Fruit fly (Drosophila melanogaster): ENCODE results near the gene can.

Gene can

dm6 chr3L:10315823-10316222 lies 48.9 kb upstream of the can start (continued):
- TF ChIP-seq fd85E (GFP tag; optimal IDR thresholded peaks at IDR 0.05), result peak; percentile 19
- TF ChIP-seq CG6854 (GFP tag; optimal IDR thresholded peaks at IDR 0.05), result no peak
- peak; percentile 45 for TF ChIP-seq CG6808 (GFP tag; optimal IDR thresholded peaks at IDR 0.05)
- peak; percentile 67 for TF ChIP-seq Smox (GFP tag; optimal IDR thresholded peaks at IDR 0.05)
- peak; percentile 56 for TF ChIP-seq CG31627 (GFP tag; optimal IDR thresholded peaks at IDR 0.05)
- peak; percentile 39 for TF ChIP-seq fd59A (GFP tag; optimal IDR thresholded peaks at IDR 0.05)
- TF ChIP-seq CG9139 (GFP tag; optimal IDR thresholded peaks at IDR 0.05), result peak; percentile 37
- peak; percentile 68 for TF ChIP-seq lz (GFP tag; optimal IDR thresholded peaks at IDR 0.05)
- TF ChIP-seq ss (GFP tag; optimal IDR thresholded peaks at IDR 0.05), result peak; percentile 46 to 49
- TF ChIP-seq Eip93F (GFP tag; optimal IDR thresholded peaks at IDR 0.05), result no peak
- peak; percentile 78 for TF ChIP-seq CG6163 (GFP tag; IDR thresholded peaks at IDR 0.05)
- TF ChIP-seq Eip78C (GFP tag), result peak; percentile 96

dm6 chr3L:10314901-10315300 lies 48.0 kb upstream of the can start:
- no peak for TF ChIP-seq Hr38 (GFP tag; optimal IDR thresholded peaks at IDR 0.05)
- TF ChIP-seq Eip75B (GFP tag; optimal IDR thresholded peaks at IDR 0.05), result peak; percentile 6
- TF ChIP-seq Gug (GFP tag; IDR thresholded peaks at IDR 0.05), result peak; percentile 50; the same call in 1 of the 2 replicates
- peak; percentile 27 for TF ChIP-seq Met (GFP tag; optimal IDR thresholded peaks at IDR 0.05)
- no peak for TF ChIP-seq Sox15 (GFP tag; optimal IDR thresholded peaks at IDR 0.05)
- peak; percentile 43 for TF ChIP-seq CG11762 (GFP tag; optimal IDR thresholded peaks at IDR 0.05; ENCODE audit: insufficient read depth)
- TF ChIP-seq spab (GFP tag; optimal IDR thresholded peaks at IDR 0.05), result peak; percentile 12
- TF ChIP-seq vri (GFP tag; optimal IDR thresholded peaks at IDR 0.05), result no peak
- peak; percentile 25 for TF ChIP-seq CG34406 (GFP tag; optimal IDR thresholded peaks at IDR 0.05)
- TF ChIP-seq svp (GFP tag), result peak; percentile 49
- peak; percentile 27 for TF ChIP-seq CG1621 (tag; optimal IDR thresholded peaks at IDR 0.05)
- TF ChIP-seq CG8632 (GFP tag; optimal IDR thresholded peaks at IDR 0.05), result peak; percentile 35
- TF ChIP-seq CG4318 (GFP tag; optimal IDR thresholded peaks at IDR 0.05), result peak; percentile 71
- TF ChIP-seq fkh (GFP tag; optimal IDR thresholded peaks at IDR 0.05), result no peak
- peak; percentile 4 for TF ChIP-seq lz (GFP tag; optimal IDR thresholded peaks at IDR 0.05)
- TF ChIP-seq Lpt (GFP tag; optimal IDR thresholded peaks at IDR 0.05), result peak; percentile 66
- TF ChIP-seq Eip93F (GFP tag; optimal IDR thresholded peaks at IDR 0.05), result no peak
- TF ChIP-seq Hr4 (GFP tag; optimal IDR thresholded peaks at IDR 0.05), result peak; percentile 82
- peak; percentile 90 for TF ChIP-seq CG8119 (GFP tag; IDR thresholded peaks at IDR 0.05)
- peak; percentile 91 for TF ChIP-seq eg (GFP tag; IDR thresholded peaks at IDR 0.05)
- TF ChIP-seq CG11902 (GFP tag; optimal IDR thresholded peaks at IDR 0.05), result no peak
- TF ChIP-seq CG15336 (GFP tag; IDR thresholded peaks at IDR 0.05), result peak; percentile 89
- peak; percentile 11 for TF ChIP-seq CG16779 (tag; optimal IDR thresholded peaks at IDR 0.05)
- no peak for TF ChIP-seq CG6854 (GFP tag; optimal IDR thresholded peaks at IDR 0.05)
- TF ChIP-seq dac (GFP tag; optimal IDR thresholded peaks at IDR 0.05), result peak; percentile 62
- peak in 1 of 2 experiments; percentile 57 for TF ChIP-seq salr (GFP tag; optimal IDR thresholded peaks at IDR 0.05)
- peak; percentile 44 for TF ChIP-seq CG6808 (GFP tag; optimal IDR thresholded peaks at IDR 0.05)
- peak; percentile 66 for TF ChIP-seq net (GFP tag; optimal IDR thresholded peaks at IDR 0.05)
- peak; percentile 80 for TF ChIP-seq Eip78C (GFP tag)
- TF ChIP-seq OdsH (GFP tag; optimal IDR thresholded peaks at IDR 0.05), result peak; percentile 63
- TF ChIP-seq Ets96B (tag; optimal IDR thresholded peaks at IDR 0.05), result peak; percentile 58
- no peak for TF ChIP-seq Hr39 (GFP tag; optimal IDR thresholded peaks at IDR 0.05)
- no peak for TF ChIP-seq CG8319 (GFP tag; optimal IDR thresholded peaks at IDR 0.05)
- peak; percentile 67 for TF ChIP-seq CG3919 (GFP tag; optimal IDR thresholded peaks at IDR 0.05)
- peak; percentile 14 for TF ChIP-seq dsx (GFP tag; optimal IDR thresholded peaks at IDR 0.05; ENCODE audit: poor library complexity, severe bottlenecking)
- peak; percentile 62 for TF ChIP-seq pdm3 (GFP tag; optimal IDR thresholded peaks at IDR 0.05)
- TF ChIP-seq CG31627 (GFP tag; optimal IDR thresholded peaks at IDR 0.05), result no peak
- peak; percentile 48 for TF ChIP-seq acj6 (GFP tag; optimal IDR thresholded peaks at IDR 0.05)
- peak; percentile 38 for TF ChIP-seq CG10669 (GFP tag; optimal IDR thresholded peaks at IDR 0.05)
- TF ChIP-seq CG10631 (GFP tag; optimal IDR thresholded peaks at IDR 0.05), result peak; percentile 50
- no peak for TF ChIP-seq topi (GFP tag; optimal IDR thresholded peaks at IDR 0.05)
- TF ChIP-seq CG3032 (tag; optimal IDR thresholded peaks at IDR 0.05), result peak; percentile 59
- peak; percentile 0 for TF ChIP-seq cyc (GFP tag; optimal IDR thresholded peaks at IDR 0.05)
- peak; percentile 48 for TF ChIP-seq CG6792 (GFP tag; optimal IDR thresholded peaks at IDR 0.05)

Data from whole organism, prepupa.